Fruit fly (Drosophila melanogaster) whole organism, embryonic: ENCODE data around the gene CG31636.

ENCODE experiments used
- Antp ChIP-seq: fragments of 200-800 bp; sonication (Bioruptor generic); optimal IDR thresholded peaks from 3 replicates; lab custom pipeline; 2016; ENCODE audit warnings: missing biosample characterization, missing genetic modification characterization
- Awh ChIP-seq: fragments of 200-800 bp; sonication (Bioruptor generic); IDR thresholded peaks from 2 replicates; pipeline ENCODE4, ENCODE4 v1.3.6; 2022; ENCODE audit warnings: missing biosample characterization, missing genetic modification characterization
- BtbVII ChIP-seq: fragments of 200-800 bp; sonication (Bioruptor generic); optimal IDR thresholded peaks from 3 replicates; lab custom pipeline; 2017; ENCODE audit warnings: missing biosample characterization, mild to moderate bottlenecking, missing genetic modification characterization
- CG10267 ChIP-seq: fragments of 200-800 bp; sonication (Bioruptor generic); optimal IDR thresholded peaks from 2 replicates; lab custom pipeline; 2018; ENCODE audit warnings: missing biosample characterization, mild to moderate bottlenecking, missing genetic modification characterization, moderate library complexity
- CG11085 ChIP-seq: fragments of 200-800 bp; sonication (Bioruptor generic); IDR thresholded peaks from 2 replicates; pipeline ENCODE4 v1.3.6; 2022; ENCODE audit warnings: missing biosample characterization, missing genetic modification characterization
- CG11398 ChIP-seq: fragments of 200-800 bp; sonication (Bioruptor generic); optimal IDR thresholded peaks from 2 replicates; lab custom pipeline; 2016; ENCODE audit warnings: missing biosample characterization, missing genetic modification characterization
- CG12744 ChIP-seq: fragments of 200-800 bp; sonication (Bioruptor generic); optimal IDR thresholded peaks from 2 replicates; lab custom pipeline; 2016; ENCODE audit warnings: missing biosample characterization, missing genetic modification characterization
- CG16863 ChIP-seq: fragments of 200-800 bp; sonication (Bioruptor generic); optimal IDR thresholded peaks from 3 replicates; lab custom pipeline; 2016; ENCODE audit warnings: missing biosample characterization, missing genetic modification characterization
- CG17802 ChIP-seq: fragments of 200-800 bp; sonication (Bioruptor generic); optimal IDR thresholded peaks from 2 replicates; lab custom pipeline; 2018; ENCODE audit warnings: missing biosample characterization, mild to moderate bottlenecking, missing genetic modification characterization, moderate library complexity
- CG17912 ChIP-seq: fragments of 200-800 bp; sonication (Bioruptor generic); optimal IDR thresholded peaks from 2 replicates; lab custom pipeline; 2018; ENCODE audit warnings: missing biosample characterization, mild to moderate bottlenecking, missing genetic modification characterization
- CG31224 ChIP-seq: fragments of 200-800 bp; sonication (Bioruptor generic); IDR thresholded peaks from 2 replicates; pipeline ENCODE4 v1.3.6; 2022; ENCODE audit warnings: missing biosample characterization, missing genetic modification characterization
- CG3281 ChIP-seq: fragments of 200-800 bp; sonication (Bioruptor generic); optimal IDR thresholded peaks from 3 replicates; lab custom pipeline; 2017; ENCODE audit warnings: missing biosample characterization, mild to moderate bottlenecking, missing genetic modification characterization
- CG33557 ChIP-seq: fragments of 200-800 bp; sonication (Bioruptor generic); optimal IDR thresholded peaks from 2 replicates; lab custom pipeline; 2019; ENCODE audit warnings: missing biosample characterization, mild to moderate bottlenecking, missing genetic modification characterization, moderate library complexity
- CG4360 ChIP-seq: fragments of 200-800 bp; sonication (Bioruptor generic); IDR thresholded peaks from 2 replicates; pipeline ENCODE4 v1.3.6; 2022; ENCODE audit warnings: missing biosample characterization, missing genetic modification characterization
- CG43689 ChIP-seq: fragments of 200-800 bp; sonication (Bioruptor generic); IDR thresholded peaks from 2 replicates; pipeline ENCODE4 v1.3.6; 2022; ENCODE audit warnings: missing biosample characterization, missing genetic modification characterization
- CG4730 ChIP-seq: fragments of 200-800 bp; sonication (Bioruptor generic); IDR thresholded peaks from 2 replicates; pipeline ENCODE4 v1.3.6; 2022; ENCODE audit warnings: missing biosample characterization, missing genetic modification characterization
- CG6175 ChIP-seq: fragments of 200-800 bp; sonication (Bioruptor generic); IDR thresholded peaks from 3 replicates; pipeline ENCODE4 v1.3.6; 2022; ENCODE audit warnings: missing biosample characterization, missing genetic modification characterization
- CG8924 ChIP-seq: fragments of 200-800 bp; optimal IDR thresholded peaks from 3 replicates; lab custom pipeline; 2019; ENCODE audit warnings: missing biosample characterization, mild to moderate bottlenecking, missing genetic modification characterization, moderate library complexity
- CG9817 ChIP-seq: fragments of 200-800 bp; sonication (Bioruptor generic); optimal IDR thresholded peaks from 2 replicates; lab custom pipeline; 2018; ENCODE audit warnings: missing biosample characterization, mild to moderate bottlenecking, missing genetic modification characterization, moderate library complexity
- ERR ChIP-seq: fragments of 200-800 bp; sonication (Bioruptor generic); optimal IDR thresholded peaks from 2 replicates; lab custom pipeline; 2016; ENCODE audit warnings: missing biosample characterization, missing genetic modification characterization
- Hr39 ChIP-seq: fragments of >200 bp; optimal IDR thresholded peaks from 2 replicates; lab custom pipeline; 2017
- Jarid2 ChIP-seq: fragments of 200-800 bp; sonication (Bioruptor generic); optimal IDR thresholded peaks from 3 replicates; lab custom pipeline; 2017; ENCODE audit warnings: mild to moderate bottlenecking, missing biosample characterization, missing genetic modification reagents, missing genetic modification characterization
- Kr ChIP-seq: fragments of 200-800 bp; sonication (Bioruptor generic); optimal IDR thresholded peaks from 2 replicates; lab custom pipeline; 2017; ENCODE audit warnings: missing biosample characterization, mild to moderate bottlenecking, missing genetic modification characterization
- MBD-R2 ChIP-seq: fragments of 200-800 bp; sonication (Bioruptor generic); IDR thresholded peaks from 2 replicates; pipeline ENCODE4 v1.3.6; 2022; ENCODE audit warnings: missing biosample characterization, missing genetic modification characterization
- Myb ChIP-seq: fragments of 200-800 bp; sonication (Bioruptor generic); optimal IDR thresholded peaks from 2 replicates; lab custom pipeline; 2016; ENCODE audit warnings: missing biosample characterization, missing genetic modification characterization
- Nf-YB ChIP-seq: fragments of 200-800 bp; sonication (Bioruptor generic); optimal IDR thresholded peaks from 3 replicates; lab custom pipeline; 2019; ENCODE audit warnings: missing biosample characterization, mild to moderate bottlenecking, missing genetic modification characterization, moderate library complexity
- Scr ChIP-seq: fragments of 200-800 bp; sonication (Bioruptor generic); IDR thresholded peaks from 2 replicates; pipeline ENCODE4 v1.3.6; 2022; ENCODE audit warnings: missing biosample characterization, missing genetic modification characterization; ENCODE audit not compliant: partially characterized antibody
- Sox100B ChIP-seq: fragments of 200-800 bp; sonication (Bioruptor generic); optimal IDR thresholded peaks from 3 replicates; lab custom pipeline; 2018; ENCODE audit warnings: missing biosample characterization, mild to moderate bottlenecking, missing genetic modification characterization
- Sry-β ChIP-seq: fragments of 200-800 bp; sonication (Bioruptor generic); optimal IDR thresholded peaks from 2 replicates; lab custom pipeline; 2018; ENCODE audit warnings: missing biosample characterization, mild to moderate bottlenecking, missing genetic modification characterization, moderate library complexity
- Sry-δ ChIP-seq: fragments of 200-800 bp; sonication (Bioruptor generic); optimal IDR thresholded peaks from 2 replicates; lab custom pipeline; 2016; ENCODE audit warnings: missing biosample characterization, missing genetic modification characterization
- Stat92E ChIP-seq, 3 experiments: fragments of >200 bp in 2 of 3; fragments of 200-800 bp in 1 of 3; sonication (Bioruptor generic) in 1 of 3; optimal IDR thresholded peaks; 2 replicates each; lab custom pipeline; 2017 to 2019; ENCODE audit warnings: missing biosample characterization in 3 of 3, missing genetic modification characterization in 3 of 3, mild to moderate bottlenecking in 1 of 3, moderate library complexity in 1 of 3
- abd-A ChIP-seq: fragments of 200-800 bp; sonication (Bioruptor generic); optimal IDR thresholded peaks from 3 replicates; lab custom pipeline; 2019; ENCODE audit warnings: missing biosample characterization, mild to moderate bottlenecking, missing genetic modification characterization, moderate library complexity
- ase ChIP-seq: fragments of 200-800 bp; sonication (Bioruptor generic); IDR thresholded peaks from 3 replicates; pipeline ENCODE4 v1.3.6; 2022; ENCODE audit warnings: missing biosample characterization, missing genetic modification characterization
- bowl ChIP-seq: fragments of 200-800 bp; sonication (Bioruptor generic); IDR thresholded peaks from 2 replicates; pipeline ENCODE4 v1.3.6; 2022; ENCODE audit warnings: missing biosample characterization, missing genetic modification characterization
- btn ChIP-seq: fragments of 200-800 bp; sonication (Bioruptor generic); optimal IDR thresholded peaks from 2 replicates; lab custom pipeline; 2016; ENCODE audit warnings: missing biosample characterization, missing genetic modification characterization
- ci ChIP-seq: fragments of 200-800 bp; sonication (Bioruptor generic); IDR thresholded peaks from 3 replicates; pipeline ENCODE4 v1.3.6; 2022; ENCODE audit warnings: missing biosample characterization, missing genetic modification characterization
- emc ChIP-seq: fragments of 200-800 bp; sonication (Bioruptor generic); optimal IDR thresholded peaks from 2 replicates; lab custom pipeline; 2016; ENCODE audit warnings: missing biosample characterization, missing genetic modification characterization
- eyg ChIP-seq: fragments of 200-800 bp; sonication (Bioruptor generic); optimal IDR thresholded peaks from 3 replicates; lab custom pipeline; 2016; ENCODE audit warnings: missing biosample characterization, missing genetic modification characterization
- fd64A ChIP-seq: fragments of 200-800 bp; sonication (Bioruptor generic); optimal IDR thresholded peaks from 3 replicates; lab custom pipeline; 2018; ENCODE audit warnings: missing biosample characterization, mild to moderate bottlenecking, missing genetic modification characterization
- fd96Cb ChIP-seq: fragments of 200-800 bp; sonication (Bioruptor generic); optimal IDR thresholded peaks from 2 replicates; lab custom pipeline; 2018; ENCODE audit warnings: missing biosample characterization, mild to moderate bottlenecking, missing genetic modification characterization, moderate library complexity
- gfzf ChIP-seq: fragments of 200-800 bp; sonication (Bioruptor generic); optimal IDR thresholded peaks from 2 replicates; lab custom pipeline; 2016; ENCODE audit warnings: missing biosample characterization, mild to moderate bottlenecking, missing genetic modification characterization, moderate library complexity
- gt ChIP-seq: fragments of 200-800 bp; sonication (Bioruptor generic); IDR thresholded peaks from 2 replicates; pipeline ENCODE4 v1.3.6; 2022; ENCODE audit warnings: missing biosample characterization, missing genetic modification characterization
- h ChIP-seq: fragments of >200 bp; optimal IDR thresholded peaks from 2 replicates; lab custom pipeline; 2017
- jumu ChIP-seq: fragments of 200-800 bp; sonication (Bioruptor generic); optimal IDR thresholded peaks from 3 replicates; lab custom pipeline; 2016; ENCODE audit warnings: missing biosample characterization, missing genetic modification characterization
- kay ChIP-seq: fragments of 200-800 bp; sonication (Bioruptor generic); optimal IDR thresholded peaks from 2 replicates; lab custom pipeline; 2016; ENCODE audit warnings: missing biosample characterization, missing genetic modification characterization
- scrt ChIP-seq: fragments of 200-800 bp; sonication (Bioruptor generic); optimal IDR thresholded peaks from 2 replicates; lab custom pipeline; 2018; ENCODE audit warnings: missing biosample characterization, mild to moderate bottlenecking, missing genetic modification characterization, moderate library complexity
- sens ChIP-seq: fragments of 200-800 bp; sonication (Bioruptor generic); peaks from one replicate; lab custom pipeline; 2016; ENCODE audit warnings: missing biosample characterization, missing genetic modification characterization
- slbo ChIP-seq: fragments of 200-800 bp; sonication (Bioruptor generic); IDR thresholded peaks from 2 replicates; pipeline ENCODE4 v1.3.6; 2022; ENCODE audit warnings: missing biosample characterization, missing genetic modification characterization
- slp2 ChIP-seq: fragments of 200-800 bp; sonication (Bioruptor generic); optimal IDR thresholded peaks from 2 replicates; lab custom pipeline; 2016; ENCODE audit warnings: missing biosample characterization, missing genetic modification characterization
- tx ChIP-seq: fragments of 200-800 bp; sonication (Bioruptor generic); optimal IDR thresholded peaks from 2 replicates; lab custom pipeline; 2016; ENCODE audit warnings: missing biosample characterization, missing genetic modification characterization
- usp ChIP-seq: fragments of >200 bp; optimal IDR thresholded peaks from 2 replicates; lab custom pipeline; 2017; ENCODE audit warnings: missing biosample characterization, missing genetic modification characterization

Gene CG31636

dm6 chr2L:6647103-6647711 lies 10.7 kb downstream of the CG31636 start (continued):
- peak; percentile 96 for TF ChIP-seq kay
- TF ChIP-seq CG3281 (GFP tag; lab: Kevin White, UChicago), result peak; percentile 97
- TF ChIP-seq CG10267, result peak; percentile 96
- TF ChIP-seq CG6175, result peak; percentile 90
- TF ChIP-seq CG4360 (GFP tag; lab: Robert Waterston, UW), result peak; percentile 80
- TF ChIP-seq Awh (GFP tag; lab: Robert Waterston, UW), result peak; percentile 98
- peak; percentile 96 for TF ChIP-seq jumu (GFP tag; lab: Kevin White, UChicago)
- TF ChIP-seq CG33557 (GFP tag; lab: Kevin White, UChicago), result peak; percentile 96
- peak; percentile 95 for TF ChIP-seq bowl (GFP tag; lab: Robert Waterston, UW)
- peak; percentile 98 for TF ChIP-seq btn (GFP tag; lab: Kevin White, UChicago)
- TF ChIP-seq CG17802, result peak; percentile 88
- TF ChIP-seq CG8924 (tag; lab: Kevin White, UChicago), result peak; percentile 99
- TF ChIP-seq CG4730 (GFP tag; lab: Robert Waterston, UW), result peak; percentile 95
- peak; percentile 97 for TF ChIP-seq slbo (GFP tag; lab: Robert Waterston, UW)
- TF ChIP-seq CG17912, result peak; percentile 97
- peak; percentile 98 for TF ChIP-seq Kr (GFP tag; lab: Kevin White, UChicago)
- peak; percentile 99 for TF ChIP-seq ci (GFP tag; lab: Robert Waterston, UW)
- TF ChIP-seq ase, result peak; percentile 97
- TF ChIP-seq Stat92E (GFP tag; optimal IDR thresholded peaks at IDR 0.05; lab: Kevin White, UChicago), result peak in 1 of 3 experiments; percentile 94
- no peak for TF ChIP-seq Hr39 (lab: Kevin White, UChicago)
- peak; percentile 100 for TF ChIP-seq sens (GFP tag; lab: Kevin White, UChicago)
- peak; percentile 90 for TF ChIP-seq Nf-YB
- TF ChIP-seq h (lab: Kevin White, UChicago), result no peak
- TF ChIP-seq CG31224, result peak; percentile 92
- TF ChIP-seq Antp (GFP tag; lab: Kevin White, UChicago), result peak; percentile 98
- TF ChIP-seq fd64A (GFP tag; lab: Kevin White, UChicago), result peak; percentile 97
- TF ChIP-seq gt (GFP tag; lab: Robert Waterston, UW), result peak; percentile 86
- TF ChIP-seq tx (GFP tag; lab: Kevin White, UChicago), result peak; percentile 98
- peak; percentile 23 for TF ChIP-seq gfzf (GFP tag; lab: Kevin White, UChicago)
- peak; percentile 97 for TF ChIP-seq CG12744 (GFP tag; lab: Kevin White, UChicago)
- TF ChIP-seq Myb (GFP tag; lab: Kevin White, UChicago), result peak; percentile 90
- TF ChIP-seq Sry-β (GFP tag; lab: Kevin White, UChicago), result peak; percentile 75
- TF ChIP-seq MBD-R2, result peak; percentile 89
- TF ChIP-seq fd96Cb (tag; lab: Kevin White, UChicago), result peak; percentile 98
- peak; percentile 95 for TF ChIP-seq CG9817 (tag; lab: Kevin White, UChicago)
- peak; percentile 97 for TF ChIP-seq eyg (GFP tag; lab: Kevin White, UChicago)
- TF ChIP-seq Jarid2 (GFP tag; lab: Kevin White, UChicago), result peak; percentile 88
- peak; percentile 70 for TF ChIP-seq Sry-δ (GFP tag; lab: Kevin White, UChicago)
- TF ChIP-seq CG11085, result peak; percentile 94
- TF ChIP-seq CG16863 (GFP tag; lab: Kevin White, UChicago), result peak; percentile 98
- TF ChIP-seq BtbVII, result peak; percentile 98
- TF ChIP-seq emc (GFP tag; lab: Kevin White, UChicago), result peak; percentile 95
- TF ChIP-seq slp2 (GFP tag; lab: Kevin White, UChicago), result peak; percentile 98
- peak; percentile 93 for TF ChIP-seq CG43689 (GFP tag; lab: Robert Waterston, UW)
- TF ChIP-seq abd-A (tag; lab: Kevin White, UChicago), result peak; percentile 92
- TF ChIP-seq Sox100B (GFP tag; lab: Kevin White, UChicago), result peak; percentile 98
- peak; percentile 46; the same call in 1 of the 2 replicates for TF ChIP-seq Scr (GFP tag; lab: Robert Waterston, UW)
- peak; percentile 98 for TF ChIP-seq ERR
- TF ChIP-seq CG11398 (GFP tag; lab: Kevin White, UChicago), result peak; percentile 99
- TF ChIP-seq scrt (GFP tag; lab: Kevin White, UChicago), result peak; percentile 89
- no peak for TF ChIP-seq usp (GFP tag; lab: Kevin White, UChicago)
